Fruit fly (Drosophila melanogaster): ENCODE data around the gene CG10366.

CG10366 gene

DNA sequence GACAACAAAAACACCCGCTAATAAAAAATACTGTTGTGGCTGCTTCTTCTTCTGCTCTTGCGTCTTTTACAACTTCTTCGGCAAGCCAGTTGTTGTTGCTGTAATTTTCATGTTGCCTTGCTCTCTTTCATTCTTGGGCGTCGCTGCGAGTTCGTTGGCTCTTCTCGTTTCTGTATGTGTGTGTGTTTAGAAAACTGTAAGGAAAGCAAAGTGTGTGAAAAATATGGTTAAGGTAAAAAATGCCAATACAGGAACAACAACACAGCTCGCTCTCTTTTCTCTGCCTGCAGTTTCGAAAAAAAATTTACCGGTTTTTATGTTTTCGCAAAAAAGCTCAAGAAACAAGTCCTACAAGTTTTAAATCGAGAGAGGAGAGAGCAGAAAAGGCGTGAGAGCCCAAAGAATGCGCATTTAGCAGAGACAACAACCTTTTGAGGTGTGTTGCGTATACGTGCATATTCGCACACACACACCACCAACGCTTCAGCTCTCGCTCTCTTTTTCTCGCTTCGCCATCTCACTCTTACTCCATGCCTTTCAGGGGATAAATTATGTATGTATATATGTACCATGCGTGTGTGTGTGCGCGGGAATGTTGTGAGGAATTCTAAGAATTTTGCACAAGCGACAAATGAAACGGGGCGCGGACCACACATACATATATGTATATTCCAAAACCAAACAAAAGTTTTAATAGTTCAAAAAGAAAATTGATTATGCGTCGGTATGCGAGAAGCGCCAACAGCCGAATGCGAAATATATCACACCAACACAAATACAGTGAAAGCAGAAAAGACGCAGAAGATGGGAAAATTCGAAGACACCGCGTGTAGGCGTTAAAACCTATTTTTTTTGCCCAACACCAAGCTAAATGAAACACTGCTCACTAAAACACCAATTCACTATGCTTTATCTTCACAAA lies 12.2 kb upstream of the CG10366 start (continued):
- TF ChIP-seq BtbVII (GFP tag; optimal IDR thresholded peaks at IDR 0.05): peak; percentile 0
- peak; percentile 40 for TF ChIP-seq HmgZ (tag; optimal IDR thresholded peaks at IDR 0.05)
- TF ChIP-seq rib (GFP tag; IDR thresholded peaks at IDR 0.05): peak; percentile 97
- peak; percentile 34 for TF ChIP-seq nom (GFP tag; optimal IDR thresholded peaks at IDR 0.05)
- TF ChIP-seq lbe (GFP tag; optimal IDR thresholded peaks at IDR 0.05): peak; percentile 22
- no peak for TF ChIP-seq CG14710 (tag; optimal IDR thresholded peaks at IDR 0.05)
- peak; percentile 33; the same call in 1 of the 2 replicates for TF ChIP-seq crol (GFP tag; IDR thresholded peaks at IDR 0.05)
- no peak for TF ChIP-seq Sry-β (GFP tag; optimal IDR thresholded peaks at IDR 0.05)
- no peak for TF ChIP-seq dati (GFP tag; IDR thresholded peaks at IDR 0.05)
- no peak for TF ChIP-seq sens-2 (GFP tag; IDR thresholded peaks at IDR 0.05)
- 0 out of 2 replicates have a peak, but pooled peaks have one; percentile 37 for TF ChIP-seq sna (GFP tag; IDR thresholded peaks at IDR 0.05; ENCODE audit: partially characterized antibody)
- peak; percentile 40; the same call in 1 of the 3 replicates for TF ChIP-seq Opbp (GFP tag; IDR thresholded peaks at IDR 0.05; ENCODE audit: partially characterized antibody)
- TF ChIP-seq unc-4 (GFP tag; IDR thresholded peaks at IDR 0.05; ENCODE audit: partially characterized antibody): peak; percentile 31; the same call in 1 of the 2 replicates
- TF ChIP-seq vvl (GFP tag; IDR thresholded peaks at IDR 0.05): peak; percentile 69
- peak; percentile 94 for TF ChIP-seq sqz (GFP tag; optimal IDR thresholded peaks at IDR 0.05)
- no peak for TF ChIP-seq MBD-R2 (GFP tag; IDR thresholded peaks at IDR 0.05)
- no peak for TF ChIP-seq B-H1 (GFP tag; IDR thresholded peaks at IDR 0.05)
- peak; percentile 79 for TF ChIP-seq CG10431 (GFP tag; optimal IDR thresholded peaks at IDR 0.05)
- TF ChIP-seq HmgD (GFP tag; optimal IDR thresholded peaks at IDR 0.05): peak; percentile 16
- peak; percentile 90 for TF ChIP-seq kni (GFP tag; optimal IDR thresholded peaks at IDR 0.05)
- TF ChIP-seq Hmr (GFP tag; optimal IDR thresholded peaks at IDR 0.05): no peak
- TF ChIP-seq row (GFP tag; IDR thresholded peaks at IDR 0.05): no peak; the same call in 2 of the 3 replicates
- peak; percentile 55 for TF ChIP-seq Ets65A (GFP tag)
- TF ChIP-seq CG9609 (GFP tag; optimal IDR thresholded peaks at IDR 0.05): no peak
- peak; percentile 51 for TF ChIP-seq hkb (optimal IDR thresholded peaks at IDR 0.05)
- peak; percentile 77 for TF ChIP-seq hkb (GFP tag; IDR thresholded peaks at IDR 0.05)
- TF ChIP-seq ci (GFP tag; IDR thresholded peaks at IDR 0.05): peak; percentile 32; the same call in 1 of the 3 replicates
- no peak for TF ChIP-seq gsb (GFP tag; IDR thresholded peaks at IDR 0.05)
- TF ChIP-seq CHES-1-like (GFP tag; optimal IDR thresholded peaks at IDR 0.05): peak; percentile 44
- TF ChIP-seq CG10321 (GFP tag; IDR thresholded peaks at IDR 0.05): peak; percentile 27; the same call in 1 of the 2 replicates
- no peak for TF ChIP-seq CG6654 (GFP tag; optimal IDR thresholded peaks at IDR 0.05)
- peak; percentile 79 for TF ChIP-seq pros (GFP tag; optimal IDR thresholded peaks at IDR 0.05)
- TF ChIP-seq abd-A (tag; optimal IDR thresholded peaks at IDR 0.05): peak; percentile 34
- TF ChIP-seq zen2 (GFP tag; IDR thresholded peaks at IDR 0.05; ENCODE audit: partially characterized antibody): 0 out of 3 replicates have a peak, but pooled peaks have one; percentile 38
- no peak for TF ChIP-seq fu2 (GFP tag; optimal IDR thresholded peaks at IDR 0.05)
- peak in 1 of 3 experiments; percentile 87 for TF ChIP-seq Stat92E (GFP tag; optimal IDR thresholded peaks at IDR 0.05)
- TF ChIP-seq slbo (GFP tag; IDR thresholded peaks at IDR 0.05): no peak
- TF ChIP-seq CG34422 (GFP tag; IDR thresholded peaks at IDR 0.05): peak; percentile 38; the same call in 1 of the 3 replicates
- TF ChIP-seq Dbx (GFP tag; IDR thresholded peaks at IDR 0.05): no peak; the same call in 2 of the 3 replicates
- no peak for TF ChIP-seq ap (GFP tag; IDR thresholded peaks at IDR 0.05)
- TF ChIP-seq z (GFP tag; IDR thresholded peaks at IDR 0.05): peak; percentile 76; the same call in 2 of the 3 replicates
- no peak for TF ChIP-seq tio (GFP tag; optimal IDR thresholded peaks at IDR 0.05)
- peak; percentile 94 for TF ChIP-seq CG4360 (GFP tag; IDR thresholded peaks at IDR 0.05)
- TF ChIP-seq Drgx (GFP tag; IDR thresholded peaks at IDR 0.05): 0 out of 2 replicates have a peak, but pooled peaks have one; percentile 43
- TF ChIP-seq kay (GFP tag; optimal IDR thresholded peaks at IDR 0.05): no peak
- peak; percentile 50; the same call in 2 of the 3 replicates for TF ChIP-seq CG6791 (GFP tag; IDR thresholded peaks at IDR 0.05; ENCODE audit: partially characterized antibody)
- peak; percentile 0 for TF ChIP-seq Ssrp (tag; optimal IDR thresholded peaks at IDR 0.05)
- TF ChIP-seq CG18764 (GFP tag; optimal IDR thresholded peaks at IDR 0.05): no peak

Measured in whole organism, embryonic.